Worm (Caenorhabditis elegans) whole organism, midembryonic: ENCODE data around the gene argk-1.

Experiments used
- T22C8.4 ChIP-seq: fragments of 200-800 bp; sonication (Bioruptor generic); IDR thresholded peaks from 2 replicates; pipeline ENCODE4 v1.3.6; 2022; ENCODE audit warnings: missing genetic modification characterization, missing compliant biosample characterization
- flt-1 ChIP-seq: fragments of 200-800 bp; sonication (Bioruptor generic); IDR thresholded peaks from 2 replicates; pipeline ENCODE4 v1.3.6; 2022; ENCODE audit warnings: missing genetic modification characterization, missing compliant biosample characterization
- klf-2 ChIP-seq: fragments of 200-800 bp; sonication (Bioruptor generic); conservative IDR thresholded peaks from 2 replicates; pipeline ENCODE4 v1.3.6; 2022; ENCODE audit warnings: missing genetic modification reagents, missing genetic modification characterization, missing compliant biosample characterization
- ref-1 ChIP-seq: fragments of 200-800 bp; sonication (Bioruptor generic); conservative IDR thresholded peaks from 2 replicates; pipeline ENCODE4 v1.3.6; 2022; ENCODE audit warnings: missing genetic modification reagents, missing genetic modification characterization, missing compliant biosample characterization
- tab-1 ChIP-seq: fragments of 200-800 bp; sonication (Bioruptor generic); IDR thresholded peaks from 2 replicates; pipeline ENCODE4 v1.3.6; 2022; ENCODE audit warnings: missing genetic modification characterization, missing compliant biosample characterization

- no peak for TF ChIP-seq tab-1 (GFP tag; lab: Robert Waterston, UW)
- TF ChIP-seq T22C8.4 (GFP tag; lab: Robert Waterston, UW) = no peak
- no peak for TF ChIP-seq ref-1 (GFP tag; lab: Robert Waterston, UW)
- TF ChIP-seq klf-2 (GFP tag; lab: Robert Waterston, UW) = no peak
- no peak for TF ChIP-seq flt-1
These were observed 28.5 kb downstream of the argk-1 start for ce11 chrV:16132215-16132614.
